Fruit fly (Drosophila melanogaster): ENCODE measurements around the gene Prosalpha4T1.

Prosalpha4T1 gene

DNA sequence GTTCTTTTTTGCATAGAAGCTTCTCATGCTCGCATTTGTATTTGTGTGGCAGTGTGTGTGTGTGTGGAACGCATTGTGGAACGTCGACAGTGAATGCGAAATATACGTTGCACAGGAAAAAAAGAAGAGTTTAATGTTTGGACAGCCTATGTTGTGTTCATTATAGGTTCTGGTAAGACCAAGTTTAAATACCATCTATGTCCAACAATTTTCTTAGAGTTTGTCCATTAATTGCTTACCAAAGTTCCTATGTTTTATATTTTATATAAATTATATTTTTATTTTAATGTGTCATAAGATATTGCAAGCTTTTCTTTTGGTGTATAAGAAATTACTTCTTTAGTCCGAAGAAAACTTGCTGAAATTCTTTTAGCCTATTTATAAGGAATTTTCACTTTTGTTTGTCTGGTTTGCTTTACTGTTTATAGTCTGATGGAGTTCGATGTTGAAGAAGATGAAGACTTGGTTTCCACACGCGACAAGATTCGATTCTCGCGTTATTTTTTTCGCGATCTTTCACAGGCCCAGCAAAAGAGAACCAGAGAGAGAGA, 33.3 kb upstream of the Prosalpha4T1 start (continued):
- peak; percentile 79 for TF ChIP-seq cyc (GFP tag; optimal IDR thresholded peaks at IDR 0.05)
- TF ChIP-seq CG11762 (GFP tag; optimal IDR thresholded peaks at IDR 0.05; ENCODE audit: insufficient read depth): peak; percentile 79
- TF ChIP-seq Sox15 (GFP tag; optimal IDR thresholded peaks at IDR 0.05): peak; percentile 75
- peak; percentile 91 for TF ChIP-seq spab (GFP tag; optimal IDR thresholded peaks at IDR 0.05)
- TF ChIP-seq Eip75B (GFP tag; optimal IDR thresholded peaks at IDR 0.05): peak; percentile 80
- TF ChIP-seq fd59A (GFP tag; optimal IDR thresholded peaks at IDR 0.05): peak; percentile 74
- TF ChIP-seq Lpt (GFP tag; optimal IDR thresholded peaks at IDR 0.05): peak; percentile 84
- TF ChIP-seq Ets96B (tag; optimal IDR thresholded peaks at IDR 0.05): peak; percentile 94
- TF ChIP-seq CG9139 (GFP tag; optimal IDR thresholded peaks at IDR 0.05): peak; percentile 79
- peak; percentile 67 for TF ChIP-seq dac (GFP tag; optimal IDR thresholded peaks at IDR 0.05)
- peak; percentile 90 for TF ChIP-seq CG8632 (GFP tag; optimal IDR thresholded peaks at IDR 0.05)
- peak; percentile 87 for TF ChIP-seq esn (GFP tag; optimal IDR thresholded peaks at IDR 0.05)
- TF ChIP-seq Ets21C (GFP tag; optimal IDR thresholded peaks at IDR 0.05): peak; percentile 59
- TF ChIP-seq fkh (GFP tag; optimal IDR thresholded peaks at IDR 0.05): no peak
- TF ChIP-seq Gug (GFP tag; IDR thresholded peaks at IDR 0.05): peak; percentile 85
- peak; percentile 77 for TF ChIP-seq Hr39 (GFP tag; optimal IDR thresholded peaks at IDR 0.05)
- peak; percentile 19 for TF ChIP-seq Eip93F (GFP tag; optimal IDR thresholded peaks at IDR 0.05)
- peak; percentile 83 for TF ChIP-seq net (GFP tag; optimal IDR thresholded peaks at IDR 0.05)
- TF ChIP-seq CG7368 (GFP tag; optimal IDR thresholded peaks at IDR 0.05): peak; percentile 73
- peak; percentile 75 for TF ChIP-seq CG11294 (GFP tag; IDR thresholded peaks at IDR 0.05)

DNA sequence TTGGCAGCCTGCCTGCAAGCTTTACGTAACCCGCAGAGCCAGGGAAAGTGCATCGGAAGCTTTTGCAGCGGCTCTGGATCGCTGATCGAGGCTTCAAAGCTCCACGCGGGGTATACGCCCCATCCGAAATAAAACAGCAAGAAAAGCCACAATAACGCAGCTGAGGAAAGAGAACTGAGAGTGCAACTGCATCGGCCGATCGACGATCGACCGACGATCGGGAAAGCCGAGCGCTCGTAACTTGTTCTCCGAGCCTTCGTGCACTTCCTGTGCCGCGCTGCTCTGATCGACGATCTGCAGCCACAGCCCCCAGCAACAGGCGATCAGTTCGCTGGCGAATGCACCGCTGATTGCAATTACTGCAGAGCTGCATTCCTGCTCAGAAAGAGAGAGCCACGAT, 31.1 kb upstream of the Prosalpha4T1 start:
- peak; percentile 80; the same call in 2 of the 3 replicates for TF ChIP-seq CG8119 (GFP tag; IDR thresholded peaks at IDR 0.05)
- TF ChIP-seq Sox14 (GFP tag; optimal IDR thresholded peaks at IDR 0.05): peak; percentile 20
- peak; percentile 18 for TF ChIP-seq CG8632 (GFP tag; optimal IDR thresholded peaks at IDR 0.05)
- no peak for TF ChIP-seq Hr39 (GFP tag; optimal IDR thresholded peaks at IDR 0.05)
- peak; percentile 47 for TF ChIP-seq Ets96B (tag; optimal IDR thresholded peaks at IDR 0.05)
- TF ChIP-seq CG3919 (GFP tag; optimal IDR thresholded peaks at IDR 0.05): peak; percentile 78
- peak; percentile 67 for TF ChIP-seq CG6276 (GFP tag; optimal IDR thresholded peaks at IDR 0.05)
- TF ChIP-seq CG6854 (GFP tag; optimal IDR thresholded peaks at IDR 0.05): peak; percentile 90
- peak; percentile 58 for TF ChIP-seq esn (GFP tag; optimal IDR thresholded peaks at IDR 0.05)
- TF ChIP-seq CG32006 (GFP tag; optimal IDR thresholded peaks at IDR 0.05): peak; percentile 0
- peak; percentile 23 for TF ChIP-seq Eip93F (GFP tag; optimal IDR thresholded peaks at IDR 0.05)
- peak; percentile 67 for TF ChIP-seq spab (GFP tag; optimal IDR thresholded peaks at IDR 0.05)
- TF ChIP-seq Eip78C (GFP tag): peak; percentile 91
- no peak for TF ChIP-seq CG8319 (GFP tag; optimal IDR thresholded peaks at IDR 0.05)
- TF ChIP-seq Eip75B (GFP tag; optimal IDR thresholded peaks at IDR 0.05): peak; percentile 61
- TF ChIP-seq Met (GFP tag; optimal IDR thresholded peaks at IDR 0.05): peak; percentile 37
- peak; percentile 46 for TF ChIP-seq achi (GFP tag; optimal IDR thresholded peaks at IDR 0.05)
- no peak for TF ChIP-seq CG10631 (GFP tag; optimal IDR thresholded peaks at IDR 0.05)
- TF ChIP-seq OdsH (GFP tag; optimal IDR thresholded peaks at IDR 0.05): peak; percentile 16
- no peak for TF ChIP-seq CG4318 (GFP tag; optimal IDR thresholded peaks at IDR 0.05)
- peak; percentile 62 for TF ChIP-seq CG1621 (tag; optimal IDR thresholded peaks at IDR 0.05)
- no peak for TF ChIP-seq Sox15 (GFP tag; optimal IDR thresholded peaks at IDR 0.05)
- no peak for TF ChIP-seq pdm3 (GFP tag; optimal IDR thresholded peaks at IDR 0.05)
- TF ChIP-seq CG11902 (GFP tag; optimal IDR thresholded peaks at IDR 0.05): no peak
- TF ChIP-seq CG11294 (GFP tag; IDR thresholded peaks at IDR 0.05): peak; percentile 51; the same call in 1 of the 2 replicates
- TF ChIP-seq dsx (GFP tag; optimal IDR thresholded peaks at IDR 0.05; ENCODE audit: poor library complexity, severe bottlenecking): peak; percentile 63
- TF ChIP-seq Gug (GFP tag; IDR thresholded peaks at IDR 0.05): 0 out of 2 replicates have a peak, but pooled peaks have one; percentile 10
- no peak for TF ChIP-seq fkh (GFP tag; optimal IDR thresholded peaks at IDR 0.05)
- no peak for TF ChIP-seq acj6 (GFP tag; optimal IDR thresholded peaks at IDR 0.05)
- no peak for TF ChIP-seq dac (GFP tag; optimal IDR thresholded peaks at IDR 0.05)
- no peak for TF ChIP-seq Hr38 (GFP tag; optimal IDR thresholded peaks at IDR 0.05)
- TF ChIP-seq CG11762 (GFP tag; optimal IDR thresholded peaks at IDR 0.05; ENCODE audit: insufficient read depth): no peak
- no peak; the same call in none of the 3 replicates for TF ChIP-seq CG6163 (GFP tag; IDR thresholded peaks at IDR 0.05)
- peak; percentile 81 for TF ChIP-seq fd85E (GFP tag; optimal IDR thresholded peaks at IDR 0.05)
- peak; percentile 72 for TF ChIP-seq Sox102F (GFP tag; optimal IDR thresholded peaks at IDR 0.05)
- peak; percentile 69 for TF ChIP-seq vri (GFP tag; optimal IDR thresholded peaks at IDR 0.05)
- peak; percentile 43 for TF ChIP-seq CG3032 (tag; optimal IDR thresholded peaks at IDR 0.05)
- peak in 1 of 2 experiments; percentile 13 for TF ChIP-seq salr (GFP tag; optimal IDR thresholded peaks at IDR 0.05)
- TF ChIP-seq CG31627 (GFP tag; optimal IDR thresholded peaks at IDR 0.05): no peak
- no peak for TF ChIP-seq Ets21C (GFP tag; optimal IDR thresholded peaks at IDR 0.05)
- TF ChIP-seq topi (GFP tag; optimal IDR thresholded peaks at IDR 0.05): peak; percentile 34
